Worm (Caenorhabditis elegans) whole organism, early embryonic: ENCODE results near the gene C06B8.2.

ENCODE experiments used
- B0310.2 ChIP-seq: sonication (generic microtip); optimal IDR thresholded peaks from 2 replicates; lab custom pipeline; 2016; ENCODE audit warnings: mild to moderate bottlenecking, missing genetic modification characterization, missing compliant biosample characterization
- ama-1 ChIP-seq: fragments of 150-350 bp; optimal IDR thresholded peaks from 2 replicates; lab custom pipeline; 2014
- ceh-13 ChIP-seq: fragments of 200-800 bp; sonication (Bioruptor generic); optimal IDR thresholded peaks from 2 replicates; lab custom pipeline; 2018; ENCODE audit warnings: mild to moderate bottlenecking, missing genetic modification characterization, missing compliant biosample characterization
- ceh-36 ChIP-seq: sonication (generic microtip); optimal IDR thresholded peaks from 2 replicates; lab custom pipeline; 2016; ENCODE audit warnings: missing genetic modification characterization, inconsistent platforms, missing compliant biosample characterization
- flt-1 ChIP-seq: fragments of 200-800 bp; sonication (Bioruptor generic); IDR thresholded peaks from 2 replicates; pipeline ENCODE4 v1.3.6; 2022; ENCODE audit warnings: missing genetic modification characterization, missing compliant biosample characterization
- hmg-4 ChIP-seq: fragments of 200-800 bp; sonication (Bioruptor generic); optimal IDR thresholded peaks from 2 replicates; lab custom pipeline; 2018; ENCODE audit warnings: mild to moderate bottlenecking, missing genetic modification characterization, missing compliant biosample characterization
- hnd-1 ChIP-seq: sonication (generic microtip); optimal IDR thresholded peaks from 2 replicates; lab custom pipeline; 2016; ENCODE audit warnings: missing genetic modification characterization, missing compliant biosample characterization
- pes-1 ChIP-seq: fragments of 200-800 bp; sonication (Bioruptor generic); IDR thresholded peaks from 2 replicates; pipeline ENCODE4 v1.3.6; 2022; ENCODE audit warnings: missing genetic modification reagents, missing genetic modification characterization, missing compliant biosample characterization
- tbx-37 ChIP-seq: fragments of 200-800 bp; sonication (Bioruptor generic); conservative IDR thresholded peaks from 2 replicates; pipeline ENCODE4 v1.3.6; 2022; ENCODE audit warnings: missing genetic modification reagents, missing genetic modification characterization, missing compliant biosample characterization

ce11 chrV:15465032-15465727, 13.4 kb downstream of the C06B8.2 start, which contains the start of gene pqn-71:
- TF ChIP-seq ama-1 = no peak
- TF ChIP-seq ceh-36 (tag; lab: Kevin White, UChicago) = peak; percentile 74
- peak; percentile 57 for TF ChIP-seq B0310.2 (tag; lab: Kevin White, UChicago)
- peak; percentile 67 for TF ChIP-seq flt-1 (GFP tag; lab: Robert Waterston, UW)
- TF ChIP-seq tbx-37 = peak; percentile 72
- TF ChIP-seq hmg-4 (GFP tag; lab: Kevin White, UChicago) = peak; percentile 94
- TF ChIP-seq ceh-13 = peak; percentile 55
- TF ChIP-seq pes-1 = peak; percentile 86
- TF ChIP-seq hnd-1 (tag; lab: Kevin White, UChicago) = peak; percentile 69
